Worm (Caenorhabditis elegans) whole organism, L1 larva: ENCODE results near the gene C10E2.2.

Experiments
- ama-1 ChIP-seq: fragments of 150-350 bp; optimal IDR thresholded peaks from 2 replicates; lab custom pipeline; 2014
- lin-13 ChIP-seq: fragments of 150-350 bp; optimal IDR thresholded peaks from 2 replicates; lab custom pipeline; 2014; ENCODE audit warnings: missing biosample characterization, missing genetic modification reagents, missing genetic modification characterization
- mdl-1 ChIP-seq, 2 experiments: fragments of 150-350 bp; optimal IDR thresholded peaks; 2 replicates each; lab custom pipeline; 2014 to 2017; ENCODE audit warnings: missing biosample characterization in 2 of 2, missing genetic modification characterization in 2 of 2, inconsistent platforms in 1 of 2
- nhr-11 ChIP-seq: fragments of 150-350 bp; optimal IDR thresholded peaks from 2 replicates; lab custom pipeline; 2014; ENCODE audit warnings: missing biosample characterization, missing genetic modification characterization
- nhr-237 ChIP-seq: fragments of 150-350 bp; optimal IDR thresholded peaks from 2 replicates; lab custom pipeline; 2014; ENCODE audit warnings: missing biosample characterization, missing genetic modification characterization
- nhr-90 ChIP-seq: sonication (generic microtip); optimal IDR thresholded peaks from 2 replicates; lab custom pipeline; 2016; ENCODE audit warnings: mild to moderate bottlenecking, missing genetic modification characterization, missing compliant biosample characterization; ENCODE audit not compliant: poor library complexity
- sup-37 ChIP-seq: fragments of 200-800 bp; sonication (Bioruptor generic); optimal IDR thresholded peaks from 2 replicates; lab custom pipeline; 2018; ENCODE audit warnings: mild to moderate bottlenecking, missing genetic modification characterization, missing compliant biosample characterization
- unc-86 ChIP-seq: sonication (generic microtip); optimal IDR thresholded peaks from 2 replicates; lab custom pipeline; 2016; ENCODE audit warnings: missing genetic modification characterization, missing compliant biosample characterization
- zag-1 ChIP-seq: fragments of 150-350 bp; optimal IDR thresholded peaks from 2 replicates; lab custom pipeline; 2014; ENCODE audit warnings: missing biosample characterization, missing genetic modification characterization

DNA sequence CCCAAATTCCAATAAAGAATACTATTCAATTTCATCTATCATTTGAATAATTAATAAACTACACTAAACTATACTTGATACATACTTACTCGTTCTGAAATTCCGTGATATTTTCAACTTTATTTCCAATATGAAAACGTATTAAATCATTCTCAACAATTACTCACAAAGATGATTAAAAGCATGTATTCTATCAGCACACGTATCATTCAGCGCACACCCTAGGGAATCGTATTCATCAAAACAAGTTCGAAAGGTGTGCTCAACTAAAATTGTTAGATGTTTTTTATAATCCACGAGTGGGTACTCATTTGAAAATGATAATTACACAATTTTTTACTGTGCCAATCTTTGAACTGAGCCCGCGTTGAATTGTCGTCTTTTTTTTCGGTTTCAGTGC is 17.5 kb downstream of the C10E2.2 start, which contains the start of gene C10E2.1:
- TF ChIP-seq sup-37 (no peak), ama-1 (lab: Kevin White, UChicago) (no peak), zag-1 (no peak), nhr-11 (no peak), nhr-90 (tag; lab: Kevin White, UChicago) (no peak), lin-13 (GFP tag; lab: Kevin White, UChicago) (no peak), unc-86 (tag; lab: Kevin White, UChicago) (no peak), mdl-1 (tag; optimal IDR thresholded peaks at IDR 0.05; lab: Kevin White, UChicago) (no peak), nhr-237 (tag; lab: Kevin White, UChicago) (no peak)
